Worm (Caenorhabditis elegans): ENCODE results near the gene hach-1.

DNA sequence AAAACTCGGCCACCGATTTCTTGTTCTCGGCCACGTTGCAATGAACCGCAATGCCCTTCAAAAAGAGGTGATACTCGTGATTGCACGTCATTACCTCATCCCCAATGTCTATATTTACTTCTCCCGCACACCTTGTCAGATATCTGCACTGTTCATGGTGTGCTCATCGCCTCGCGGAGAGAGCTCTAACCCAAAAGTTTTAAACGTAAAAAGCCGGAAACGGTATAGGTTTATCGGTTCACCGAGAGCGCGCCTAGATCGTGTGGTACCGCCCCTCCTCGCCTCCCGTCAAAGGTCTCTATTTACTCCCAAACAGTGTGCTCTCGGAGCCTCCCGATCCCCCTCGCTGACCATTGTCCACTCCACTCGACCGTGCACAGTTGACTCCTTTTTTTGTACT is 29.4 kb downstream of the hach-1 start, which contains the start of gene F56D2.3:
- TF ChIP-seq lir-3 (tag; optimal IDR thresholded peaks at IDR 0.05) (no peak), snpc-4 (tag; optimal IDR thresholded peaks at IDR 0.05) (no peak), zag-1 (tag; optimal IDR thresholded peaks at IDR 0.05) (no peak), unc-62 (GFP tag; optimal IDR thresholded peaks at IDR 0.05 in 1 of 2) (no peak), unc-62 (tag; optimal IDR thresholded peaks at IDR 0.05) (no peak), egl-27 (tag; optimal IDR thresholded peaks at IDR 0.05) (no peak), dmd-6 (GFP tag; IDR thresholded peaks at IDR 0.05) (no peak), hlh-30 (tag; optimal IDR thresholded peaks at IDR 0.05; ENCODE audit: insufficient read depth) (no peak)

All from whole organism, L4 larva.